Worm (Caenorhabditis elegans): ENCODE data around the gene sma-10.
A peak's percentile ranks its signal among the peaks of the same experiment; 100 is the strongest.

Gene sma-10

DNA sequence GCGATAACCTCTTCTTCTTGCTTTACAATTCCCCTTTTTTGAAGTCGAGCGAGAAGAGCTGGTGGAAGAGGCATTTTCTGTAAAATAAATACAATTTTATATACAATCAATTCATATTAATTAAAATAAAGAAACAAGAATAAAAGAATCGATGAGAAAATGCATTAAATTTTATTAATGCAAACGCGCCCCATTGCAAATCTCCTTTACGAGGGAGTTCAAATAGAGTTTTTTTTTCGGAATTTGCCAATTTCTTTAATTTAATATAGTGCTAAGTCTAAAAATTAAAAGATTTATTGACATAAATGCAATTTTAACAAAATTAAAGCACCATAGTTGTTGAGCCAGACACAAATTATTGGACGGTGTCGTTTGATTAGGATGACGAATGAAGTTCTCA, 12.6 kb upstream of the sma-10 start, which contains the start of gene pqbp-1.1:
TSS of gene pqbp-1.1 (minus strand) at position 77 of the 400 bp plus-strand sequence.
- TF ChIP-seq lsy-2 (tag; optimal IDR thresholded peaks at IDR 0.05) (peak; percentile 68), nhr-237 (tag; optimal IDR thresholded peaks at IDR 0.05) (peak; percentile 7), bed-3 (GFP tag; optimal IDR thresholded peaks at IDR 0.05) (no peak), ceh-39 (tag; optimal IDR thresholded peaks at IDR 0.05) (peak; percentile 60), nhr-2 (tag; optimal IDR thresholded peaks at IDR 0.05) (peak; percentile 12), nhr-12 (tag; optimal IDR thresholded peaks at IDR 0.05) (no peak), mep-1 (tag; optimal IDR thresholded peaks at IDR 0.05) (peak; percentile 19), mab-5 (tag; optimal IDR thresholded peaks at IDR 0.05) (peak; percentile 42), ces-1 (GFP tag; optimal IDR thresholded peaks at IDR 0.05) (peak; percentile 98), tbx-8 (GFP tag; optimal IDR thresholded peaks at IDR 0.05) (no peak), elt-1 (tag; optimal IDR thresholded peaks at IDR 0.05; ENCODE audit: borderline replicate concordance, insufficient read depth) (no peak), nhr-28 (tag; optimal IDR thresholded peaks at IDR 0.05) (no peak), pha-4 (tag; optimal IDR thresholded peaks at IDR 0.05) (peak; percentile 40), blmp-1 (tag; optimal IDR thresholded peaks at IDR 0.05) (no peak), sptf-1 (tag; optimal IDR thresholded peaks at IDR 0.05) (peak; percentile 5)

- no peak for TF ChIP-seq ceh-83 (GFP tag; optimal IDR thresholded peaks at IDR 0.05)
- TF ChIP-seq mep-1 (tag; optimal IDR thresholded peaks at IDR 0.05), result no peak
- no peak for TF ChIP-seq zip-8 (tag; optimal IDR thresholded peaks at IDR 0.05)
- no peak for TF ChIP-seq nhr-28 (tag; optimal IDR thresholded peaks at IDR 0.05)
- TF ChIP-seq lin-32 (GFP tag; optimal IDR thresholded peaks at IDR 0.05), result no peak
- no peak for TF ChIP-seq lin-13 (tag; optimal IDR thresholded peaks at IDR 0.05)
- no peak for TF ChIP-seq ceh-39 (tag; optimal IDR thresholded peaks at IDR 0.05)
- no peak for TF ChIP-seq blmp-1 (tag; optimal IDR thresholded peaks at IDR 0.05)
These were observed 11.8 kb upstream of the sma-10 start for ce11 chrIV:262460-262859.

DNA sequence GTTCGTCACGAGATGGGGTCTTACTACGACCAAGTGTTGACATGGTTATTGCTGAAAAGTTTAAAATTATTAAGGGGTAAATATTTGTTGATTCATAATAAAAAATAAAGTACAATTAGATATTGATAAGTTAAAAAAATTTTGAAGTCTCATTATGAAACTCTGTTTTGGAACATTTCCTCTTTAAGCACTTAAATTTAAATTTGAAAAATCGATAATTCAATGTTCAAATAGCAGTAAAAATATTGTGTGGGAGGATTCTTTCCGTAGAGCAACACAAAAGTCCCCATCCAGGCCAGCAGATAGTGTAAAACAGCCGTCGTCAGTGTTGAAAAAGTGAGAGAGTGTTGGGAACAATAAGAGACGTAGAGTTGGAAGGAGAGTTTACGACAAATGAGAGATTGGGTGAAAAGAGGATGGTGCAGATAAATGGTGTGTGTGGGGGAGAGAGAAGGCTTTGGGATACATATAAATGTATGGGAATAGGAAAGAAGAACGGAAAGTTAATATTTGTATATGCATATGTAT, 10.0 kb upstream of the sma-10 start, which contains the start of gene pat-6:
TSS of gene pat-6 (minus strand) at position 51 of the 528 bp plus-strand sequence.
- TF ChIP-seq bed-3 (GFP tag; optimal IDR thresholded peaks at IDR 0.05) (no peak), M03D4.4 (tag; optimal IDR thresholded peaks at IDR 0.05) (no peak), hlh-1 (tag; optimal IDR thresholded peaks at IDR 0.05) (peak; percentile 44), nhr-28 (tag; optimal IDR thresholded peaks at IDR 0.05) (no peak), nhr-237 (tag; optimal IDR thresholded peaks at IDR 0.05) (no peak), sptf-1 (tag; optimal IDR thresholded peaks at IDR 0.05) (no peak), ham-2 (GFP tag; optimal IDR thresholded peaks at IDR 0.05) (no peak), lin-32 (GFP tag; optimal IDR thresholded peaks at IDR 0.05) (no peak), ces-1 (GFP tag; optimal IDR thresholded peaks at IDR 0.05) (peak; percentile 50), ztf-11 (tag; optimal IDR thresholded peaks at IDR 0.05) (no peak), flh-1 (GFP tag; optimal IDR thresholded peaks at IDR 0.05) (no peak), unc-62 (GFP tag; optimal IDR thresholded peaks at IDR 0.05) (peak; percentile 27), ceh-83 (GFP tag; optimal IDR thresholded peaks at IDR 0.05) (no peak), nhr-12 (tag; optimal IDR thresholded peaks at IDR 0.05) (no peak), unc-120 (tag; optimal IDR thresholded peaks at IDR 0.05; ENCODE audit: poor library complexity, severe bottlenecking) (peak; percentile 76), zip-8 (tag; optimal IDR thresholded peaks at IDR 0.05) (no peak)

- TF ChIP-seq ham-2 (GFP tag; optimal IDR thresholded peaks at IDR 0.05) (no peak), mab-5 (tag; optimal IDR thresholded peaks at IDR 0.05) (no peak), ztf-11 (tag; optimal IDR thresholded peaks at IDR 0.05) (no peak), lsy-2 (tag; optimal IDR thresholded peaks at IDR 0.05) (no peak), elt-3 (tag; optimal IDR thresholded peaks at IDR 0.05) (no peak), ceh-43 (GFP tag; optimal IDR thresholded peaks at IDR 0.05) (no peak), unc-39 (tag; optimal IDR thresholded peaks at IDR 0.05) (no peak), unc-120 (tag; optimal IDR thresholded peaks at IDR 0.05; ENCODE audit: poor library complexity, severe bottlenecking) (no peak)
These were observed 8.1 kb upstream of the sma-10 start, which contains the start of gene T21D12.12 for ce11 chrIV:266148-266547. Gene T21D12.12 (plus strand): TSS chrIV:266448.

DNA sequence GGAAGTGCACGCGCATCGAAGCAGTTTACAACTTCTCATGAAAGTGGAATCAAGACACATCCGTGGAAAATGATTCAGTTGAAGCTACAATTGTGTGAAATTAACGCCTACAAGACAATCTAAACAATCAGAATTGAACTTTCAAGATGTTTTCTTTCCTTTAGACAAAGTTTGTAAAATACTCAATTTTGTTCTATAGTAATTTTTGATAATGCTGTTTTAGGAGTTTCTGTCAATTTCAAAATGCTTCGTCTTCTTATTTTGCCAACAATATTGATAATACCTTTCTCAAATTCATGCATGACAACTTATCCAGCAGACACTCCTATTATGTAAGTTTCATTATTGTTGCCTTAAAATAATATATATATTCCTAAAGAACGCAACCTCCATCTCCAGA, 5.1 kb upstream of the sma-10 start, which contains the start of gene T21D12.11:
TSS of gene T21D12.11 (plus strand) at position 301 of the 400 bp plus-strand sequence.
- TF ChIP-seq snpc-4 (tag; optimal IDR thresholded peaks at IDR 0.05) (no peak), unc-62 (GFP tag; optimal IDR thresholded peaks at IDR 0.05) (no peak), nhr-28 (tag; optimal IDR thresholded peaks at IDR 0.05) (no peak), unc-120 (tag; optimal IDR thresholded peaks at IDR 0.05; ENCODE audit: poor library complexity, severe bottlenecking) (no peak), lsy-2 (tag; optimal IDR thresholded peaks at IDR 0.05) (no peak), mep-1 (tag; optimal IDR thresholded peaks at IDR 0.05) (no peak), zip-8 (tag; optimal IDR thresholded peaks at IDR 0.05) (no peak), ceh-83 (GFP tag; optimal IDR thresholded peaks at IDR 0.05) (no peak), lin-13 (tag; optimal IDR thresholded peaks at IDR 0.05) (no peak), ceh-43 (GFP tag; optimal IDR thresholded peaks at IDR 0.05) (no peak), mab-5 (tag; optimal IDR thresholded peaks at IDR 0.05) (no peak), sptf-1 (tag; optimal IDR thresholded peaks at IDR 0.05) (no peak), hlh-1 (tag; optimal IDR thresholded peaks at IDR 0.05) (no peak), bed-3 (GFP tag; optimal IDR thresholded peaks at IDR 0.05) (no peak)

Data from whole organism, mixed stage, embryonic.